Worm (Caenorhabditis elegans) whole organism, mixed stage, embryonic: Measurements from ENCODE around the gene M163.1.

Source experiments
- ces-1 ChIP-seq: fragments of 150-350 bp; optimal IDR thresholded peaks from 2 replicates; lab custom pipeline; 2014; ENCODE audit warnings: missing biosample characterization, missing genetic modification reagents, missing genetic modification characterization
- drap-1 ChIP-seq: fragments of 200-800 bp; sonication (Bioruptor generic); optimal IDR thresholded peaks from 3 replicates; lab custom pipeline; 2018; ENCODE audit warnings: mild to moderate bottlenecking, missing genetic modification characterization, missing compliant biosample characterization
- lin-13 ChIP-seq: fragments of 150-350 bp; optimal IDR thresholded peaks from 2 replicates; lab custom pipeline; 2014; ENCODE audit warnings: missing biosample characterization, missing genetic modification characterization

- no peak for TF ChIP-seq drap-1 (GFP tag; lab: Kevin White, UChicago)
- no peak for TF ChIP-seq ces-1 (GFP tag; lab: Kevin White, UChicago)
- no peak for TF ChIP-seq lin-13 (tag; lab: Kevin White, UChicago)
Measured at ce11 chrX:14487832-14488231, 15.8 kb downstream of the M163.1 start.
